Worm (Caenorhabditis elegans): ENCODE data around the gene clec-129.
A peak's percentile ranks its signal among the peaks of the same experiment; 100 is the strongest.

Gene clec-129

DNA sequence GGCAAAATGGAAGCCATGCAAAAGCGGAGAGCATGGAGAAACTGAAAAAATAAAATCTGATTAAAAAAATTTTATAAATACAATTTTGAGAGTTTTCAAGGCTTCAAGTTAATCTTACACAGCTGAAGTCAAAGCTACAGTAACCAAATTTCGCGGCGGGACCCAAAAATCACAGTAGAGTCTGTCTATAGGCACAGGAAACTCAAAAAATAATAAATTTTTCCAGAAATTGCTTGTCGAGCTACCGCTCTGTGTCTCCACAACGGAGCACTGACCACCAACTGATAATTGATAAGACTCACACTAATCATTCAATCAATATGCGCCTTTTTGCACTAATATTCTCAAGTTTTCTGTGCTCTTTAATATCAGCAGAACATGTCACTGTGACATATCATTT is 20.9 kb upstream of the clec-129 start, which contains the start of gene W10G11.19:
Gene W10G11.19 (plus strand): TSS at position 301 of the 400 bp plus-strand sequence.
- TF ChIP-seq daf-16 (GFP tag; optimal IDR thresholded peaks at IDR 0.05) (no peak), daf-16 (tag; optimal IDR thresholded peaks at IDR 0.05) (peak; percentile 28), dmd-6 (GFP tag; IDR thresholded peaks at IDR 0.05) (peak; percentile 21; the same call in 1 of the 2 replicates), unc-62 (GFP tag; optimal IDR thresholded peaks at IDR 0.05 in 1 of 2) (peak in 1 of 2 experiments; percentile 7), unc-62 (tag; optimal IDR thresholded peaks at IDR 0.05) (no peak), Y5F2A.4 (GFP tag; optimal IDR thresholded peaks at IDR 0.05) (no peak), pqm-1 (tag; optimal IDR thresholded peaks at IDR 0.05) (peak; percentile 13), hlh-11 (tag; optimal IDR thresholded peaks at IDR 0.05) (peak; percentile 18)

DNA sequence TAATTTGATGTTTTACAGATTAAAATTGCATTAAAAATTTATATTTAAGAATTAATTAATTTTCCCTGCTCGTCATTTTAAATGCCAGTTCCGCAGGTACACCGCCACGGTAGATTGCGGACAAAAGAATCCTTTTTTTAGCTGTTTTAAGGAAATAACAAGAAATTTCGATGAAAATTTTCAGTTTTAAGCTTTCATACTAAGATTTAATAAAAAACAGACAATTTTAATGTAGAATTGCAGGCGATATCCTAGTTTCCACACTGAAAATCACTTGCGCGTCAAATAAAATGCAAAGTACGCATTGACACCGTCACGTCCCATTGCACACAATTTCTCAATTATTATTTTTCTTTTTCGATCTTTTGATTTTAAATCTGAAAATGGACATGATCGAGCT is 17.8 kb upstream of the clec-129 start, which contains the start of gene dnc-3:
Gene dnc-3 (plus strand): TSS at position 272 of the 400 bp plus-strand sequence.
- TF ChIP-seq nhr-42 (GFP tag; IDR thresholded peaks at IDR 0.05) (no peak), pha-4 (GFP tag; IDR thresholded peaks at IDR 0.05) (peak; percentile 11; the same call in 1 of the 2 replicates), pha-4 (tag; optimal IDR thresholded peaks at IDR 0.05) (no peak), hlh-11 (tag; optimal IDR thresholded peaks at IDR 0.05) (peak; percentile 40), sdz-12 (GFP tag; optimal IDR thresholded peaks at IDR 0.05) (no peak), unc-62 (GFP tag; optimal IDR thresholded peaks at IDR 0.05 in 1 of 2) (no peak), unc-62 (tag; optimal IDR thresholded peaks at IDR 0.05) (no peak), daf-12 (tag; optimal IDR thresholded peaks at IDR 0.05) (no peak), lin-38 (GFP tag; IDR thresholded peaks at IDR 0.05) (peak; percentile 69), nhr-76 (tag; optimal IDR thresholded peaks at IDR 0.05) (no peak), ama-1 (optimal IDR thresholded peaks at IDR 0.05) (no peak), zip-2 (tag; optimal IDR thresholded peaks at IDR 0.05) (peak; percentile 21), aha-1 (tag) (peak; percentile 72), dve-1 (tag; optimal IDR thresholded peaks at IDR 0.05; ENCODE audit: insufficient read depth) (peak; percentile 48), lsy-2 (tag; optimal IDR thresholded peaks at IDR 0.05) (peak in 1 of 2 experiments; percentile 71), gei-8 (GFP tag; optimal IDR thresholded peaks at IDR 0.05) (no peak), ces-1 (GFP tag; optimal IDR thresholded peaks at IDR 0.05) (no peak), nhr-6 (tag; optimal IDR thresholded peaks at IDR 0.05) (no peak), mes-2 (tag; optimal IDR thresholded peaks at IDR 0.05; ENCODE audit: poor library complexity, severe bottlenecking) (no peak), mep-1 (tag; optimal IDR thresholded peaks at IDR 0.05) (peak; percentile 66), T26A8.4 (GFP tag; IDR thresholded peaks at IDR 0.05) (0 out of 2 replicates have a peak, but pooled peaks have one; percentile 30), hmg-1.1 (GFP tag; IDR thresholded peaks at IDR 0.05) (peak; percentile 40; the same call in 1 of the 2 replicates), F37D6.2 (tag; optimal IDR thresholded peaks at IDR 0.05) (peak; percentile 39), nhr-10 (tag; optimal IDR thresholded peaks at IDR 0.05) (no peak), nhr-237 (tag; optimal IDR thresholded peaks at IDR 0.05) (no peak), nhr-11 (tag; optimal IDR thresholded peaks at IDR 0.05) (peak; percentile 25), dpl-1 (GFP tag; optimal IDR thresholded peaks at IDR 0.05) (peak; percentile 16), rbr-2 (tag; optimal IDR thresholded peaks at IDR 0.05) (peak; percentile 26), nhr-77 (tag; optimal IDR thresholded peaks at IDR 0.05) (no peak), fkh-10 (GFP tag; optimal IDR thresholded peaks at IDR 0.05) (no peak), ZK546.5 (tag; optimal IDR thresholded peaks at IDR 0.05) (no peak), ceh-82 (tag; optimal IDR thresholded peaks at IDR 0.05) (no peak), nhr-25 (tag; optimal IDR thresholded peaks at IDR 0.05; ENCODE audit: borderline replicate concordance, insufficient read depth) (no peak), F26F4.8 (GFP tag; conservative IDR thresholded peaks at IDR 0.05) (no peak), nhr-48 (tag; optimal IDR thresholded peaks at IDR 0.05) (no peak), Y48G9A.11 (GFP tag; IDR thresholded peaks at IDR 0.05) (no peak), ceh-20 (GFP tag; IDR thresholded peaks at IDR 0.05) (no peak), ztf-7 (tag; optimal IDR thresholded peaks at IDR 0.05) (no peak)

All from whole organism, L4 larva.